Fruit fly (Drosophila melanogaster) whole organism, embryonic: ENCODE results near the gene mthl9.

Source experiments
- Adf1 ChIP-seq: fragments of 200-800 bp; sonication (Bioruptor generic); IDR thresholded peaks from 2 replicates; pipeline ENCODE4 v1.3.6; 2022; ENCODE audit warnings: missing biosample characterization, missing genetic modification characterization
- Antp ChIP-seq: fragments of 200-800 bp; sonication (Bioruptor generic); optimal IDR thresholded peaks from 3 replicates; lab custom pipeline; 2016; ENCODE audit warnings: missing biosample characterization, missing genetic modification characterization
- C15 ChIP-seq: fragments of 200-800 bp; sonication (Bioruptor generic); IDR thresholded peaks from 3 replicates; pipeline ENCODE4 v1.3.6; 2022; ENCODE audit warnings: missing biosample characterization, missing genetic modification characterization
- CG10565 ChIP-seq: fragments of 200-800 bp; sonication (Bioruptor generic); optimal IDR thresholded peaks from 3 replicates; lab custom pipeline; 2016; ENCODE audit warnings: missing biosample characterization, mild to moderate bottlenecking, missing genetic modification characterization
- CG11456 ChIP-seq: fragments of 200-800 bp; sonication (Bioruptor generic); IDR thresholded peaks from 3 replicates; pipeline ENCODE4 v1.3.6; 2022; ENCODE audit warnings: missing biosample characterization, missing genetic modification characterization
- CG11723 ChIP-seq: fragments of 200-800 bp; sonication (Bioruptor generic); optimal IDR thresholded peaks from 2 replicates; lab custom pipeline; 2017; ENCODE audit warnings: missing biosample characterization, mild to moderate bottlenecking, missing genetic modification characterization
- CG12769 ChIP-seq: fragments of 200-800 bp; sonication (Bioruptor generic); optimal IDR thresholded peaks from 2 replicates; lab custom pipeline; 2019; ENCODE audit warnings: missing biosample characterization, mild to moderate bottlenecking, missing genetic modification characterization, moderate library complexity
- CG13123 ChIP-seq: fragments of 200-800 bp; sonication (Bioruptor generic); optimal IDR thresholded peaks from 2 replicates; lab custom pipeline; 2016; ENCODE audit warnings: missing biosample characterization, missing genetic modification characterization
- CG14710 ChIP-seq: fragments of 200-800 bp; sonication (Bioruptor generic); optimal IDR thresholded peaks from 3 replicates; lab custom pipeline; 2019; ENCODE audit warnings: missing biosample characterization, mild to moderate bottlenecking, missing genetic modification characterization, moderate library complexity
- CG1529 ChIP-seq: fragments of 200-800 bp; sonication (Bioruptor generic); optimal IDR thresholded peaks from 3 replicates; lab custom pipeline; 2018; ENCODE audit warnings: missing biosample characterization, missing genetic modification characterization
- CG17328 ChIP-seq: fragments of 200-800 bp; sonication (Bioruptor generic); IDR thresholded peaks from 2 replicates; pipeline ENCODE4 v1.3.6; 2022; ENCODE audit warnings: missing biosample characterization, missing genetic modification characterization
- CG2875 ChIP-seq: fragments of 200-800 bp; sonication (Bioruptor generic); optimal IDR thresholded peaks from 2 replicates; lab custom pipeline; 2017; ENCODE audit warnings: missing biosample characterization, mild to moderate bottlenecking, missing genetic modification characterization, missing genetic modification reagents
- CG30020 ChIP-seq: fragments of 200-800 bp; optimal IDR thresholded peaks from 2 replicates; lab custom pipeline; 2019; ENCODE audit warnings: missing biosample characterization, mild to moderate bottlenecking, missing genetic modification characterization, moderate library complexity
- CG3838 ChIP-seq: fragments of 200-800 bp; sonication (Bioruptor generic); optimal IDR thresholded peaks from 3 replicates; lab custom pipeline; 2016; ENCODE audit warnings: missing biosample characterization, missing genetic modification characterization
- CG4328 ChIP-seq: fragments of 200-800 bp; sonication (Bioruptor generic); optimal IDR thresholded peaks from 3 replicates; lab custom pipeline; 2017; ENCODE audit warnings: missing biosample characterization, missing genetic modification reagents, missing genetic modification characterization
- CG8359 ChIP-seq: fragments of 200-800 bp; sonication (Bioruptor generic); optimal IDR thresholded peaks from 2 replicates; lab custom pipeline; 2017; ENCODE audit warnings: missing biosample characterization, mild to moderate bottlenecking, missing genetic modification characterization, borderline replicate concordance
- CG8388 ChIP-seq: fragments of 200-800 bp; sonication (Bioruptor generic); optimal IDR thresholded peaks from 2 replicates; lab custom pipeline; 2019; ENCODE audit warnings: missing biosample characterization, mild to moderate bottlenecking, missing genetic modification characterization, moderate library complexity
- CG9727 ChIP-seq: fragments of 200-800 bp; sonication (Bioruptor generic); optimal IDR thresholded peaks from 3 replicates; lab custom pipeline; 2017; ENCODE audit warnings: missing biosample characterization, mild to moderate bottlenecking, missing genetic modification characterization
- D19A ChIP-seq: fragments of 200-800 bp; optimal IDR thresholded peaks from 3 replicates; lab custom pipeline; 2019; ENCODE audit warnings: missing biosample characterization, mild to moderate bottlenecking, missing genetic modification characterization, moderate library complexity
- Dbx ChIP-seq: fragments of 200-800 bp; sonication (Bioruptor generic); IDR thresholded peaks from 3 replicates; pipeline ENCODE4 v1.3.6; 2022; ENCODE audit warnings: missing biosample characterization, missing genetic modification characterization
- Dfd ChIP-seq, 2 experiments: fragments of >200 bp; optimal IDR thresholded peaks; 2 replicates each; lab custom pipeline; 2017; ENCODE audit warnings: missing biosample characterization in 2 of 2, missing genetic modification characterization in 2 of 2
- Drgx ChIP-seq: fragments of 200-800 bp; sonication (Bioruptor generic); IDR thresholded peaks from 2 replicates; pipeline ENCODE4 v1.3.6; 2022; ENCODE audit warnings: missing biosample characterization, missing genetic modification characterization
- Ets65A ChIP-seq: fragments of 200-800 bp; sonication (Bioruptor generic); peaks from one replicate; lab custom pipeline; 2016; ENCODE audit warnings: missing biosample characterization, missing genetic modification characterization
- HHEX ChIP-seq: fragments of 200-800 bp; sonication (Bioruptor generic); optimal IDR thresholded peaks from 3 replicates; lab custom pipeline; 2017; ENCODE audit warnings: missing biosample characterization, mild to moderate bottlenecking, missing genetic modification characterization, missing genetic modification reagents
- HLHmδ ChIP-seq: fragments of 200-800 bp; sonication (Bioruptor generic); optimal IDR thresholded peaks from 2 replicates; lab custom pipeline; 2018; ENCODE audit warnings: missing biosample characterization, mild to moderate bottlenecking, missing genetic modification characterization, moderate library complexity
- Myb ChIP-seq: fragments of 200-800 bp; sonication (Bioruptor generic); optimal IDR thresholded peaks from 2 replicates; lab custom pipeline; 2016; ENCODE audit warnings: missing biosample characterization, missing genetic modification characterization
- YL-1 ChIP-seq: fragments of 200-800 bp; sonication (Bioruptor generic); optimal IDR thresholded peaks from 3 replicates; lab custom pipeline; 2017; ENCODE audit warnings: missing biosample characterization, mild to moderate bottlenecking, missing genetic modification characterization
- cad ChIP-seq: fragments of >200 bp; optimal IDR thresholded peaks from 2 replicates; lab custom pipeline; 2017; ENCODE audit warnings: missing biosample characterization, missing genetic modification characterization
- chif ChIP-seq, 2 experiments: fragments of 200-800 bp; sonication (Bioruptor generic); optimal IDR thresholded peaks; 3 replicates each; lab custom pipeline; 2016; ENCODE audit warnings: missing biosample characterization in 2 of 2, missing genetic modification characterization in 2 of 2
- fru ChIP-seq: fragments of >200 bp; optimal IDR thresholded peaks from 2 replicates; lab custom pipeline; 2017
- gem ChIP-seq: fragments of 200-800 bp; sonication (Bioruptor generic); optimal IDR thresholded peaks from 2 replicates; lab custom pipeline; 2019; ENCODE audit warnings: missing biosample characterization, mild to moderate bottlenecking, missing genetic modification characterization, moderate library complexity
- hbn ChIP-seq: fragments of 200-800 bp; sonication (Bioruptor generic); IDR thresholded peaks from 2 replicates; pipeline ENCODE4 v1.3.6; 2022; ENCODE audit warnings: missing biosample characterization, missing genetic modification characterization; ENCODE audit not compliant: partially characterized antibody
- hth ChIP-seq: fragments of >200 bp; optimal IDR thresholded peaks from 2 replicates; lab custom pipeline; 2017; ENCODE audit warnings: inconsistent platforms
- jigr1 ChIP-seq: fragments of 200-800 bp; sonication (Bioruptor generic); IDR thresholded peaks from 3 replicates; pipeline ENCODE4 v1.3.6; 2022; ENCODE audit warnings: missing biosample characterization, missing genetic modification characterization
- jing ChIP-seq: fragments of 200-800 bp; sonication (Bioruptor generic); optimal IDR thresholded peaks from 2 replicates; lab custom pipeline; 2018; ENCODE audit warnings: missing biosample characterization, mild to moderate bottlenecking, missing genetic modification characterization
- knrl ChIP-seq: fragments of 200-800 bp; sonication (Bioruptor generic); IDR thresholded peaks from 3 replicates; pipeline ENCODE4 v1.3.6; 2022; ENCODE audit warnings: missing biosample characterization, missing genetic modification characterization; ENCODE audit not compliant: partially characterized antibody
- lov ChIP-seq, 2 experiments: fragments of 200-800 bp in 1 of 2; fragments of >200 bp in 1 of 2; sonication (Bioruptor generic) in 1 of 2; IDR thresholded peaks in 1 of 2; optimal IDR thresholded peaks in 1 of 2; 2 replicates in 1 of 2; 3 replicates in 1 of 2; pipeline versions ENCODE4 v1.3.6 to Lab custom; 2017 to 2022; ENCODE audit warnings: missing biosample characterization in 1 of 2, missing genetic modification characterization in 1 of 2
- nau ChIP-seq: fragments of 200-800 bp; sonication (Bioruptor generic); optimal IDR thresholded peaks from 3 replicates; lab custom pipeline; 2017; ENCODE audit warnings: missing biosample characterization, mild to moderate bottlenecking, missing genetic modification characterization, missing genetic modification reagents
- repo ChIP-seq: fragments of 200-800 bp; sonication (Bioruptor generic); optimal IDR thresholded peaks from 2 replicates; lab custom pipeline; 2016; ENCODE audit warnings: missing biosample characterization, missing genetic modification characterization
- sim ChIP-seq: fragments of 200-800 bp; sonication (Bioruptor generic); IDR thresholded peaks from 2 replicates; pipeline ENCODE4 v1.3.6; 2022; ENCODE audit warnings: missing biosample characterization, missing genetic modification characterization
- slou ChIP-seq: fragments of 200-800 bp; sonication (Bioruptor generic); optimal IDR thresholded peaks from 3 replicates; lab custom pipeline; 2016; ENCODE audit warnings: missing biosample characterization, missing genetic modification characterization
- sna ChIP-seq: fragments of 200-800 bp; sonication (Bioruptor generic); IDR thresholded peaks from 2 replicates; pipeline ENCODE4 v1.3.6; 2022; ENCODE audit warnings: missing biosample characterization, missing genetic modification characterization; ENCODE audit not compliant: partially characterized antibody
- sug ChIP-seq: fragments of 200-800 bp; optimal IDR thresholded peaks from 2 replicates; lab custom pipeline; 2019; ENCODE audit warnings: missing biosample characterization, mild to moderate bottlenecking, missing genetic modification characterization, moderate library complexity
- trem ChIP-seq: fragments of 200-800 bp; optimal IDR thresholded peaks from 3 replicates; lab custom pipeline; 2019; ENCODE audit warnings: missing biosample characterization, mild to moderate bottlenecking, missing genetic modification characterization, moderate library complexity
- ttk ChIP-seq: fragments of 200-800 bp; sonication (Bioruptor generic); IDR thresholded peaks from 2 replicates; pipeline ENCODE4 v2.1.2; 2022; ENCODE audit warnings: missing biosample characterization, missing genetic modification characterization
- tx ChIP-seq: fragments of 200-800 bp; sonication (Bioruptor generic); optimal IDR thresholded peaks from 2 replicates; lab custom pipeline; 2016; ENCODE audit warnings: missing biosample characterization, missing genetic modification characterization
- vnd ChIP-seq: fragments of 200-800 bp; sonication (Bioruptor generic); IDR thresholded peaks from 3 replicates; pipeline ENCODE4 v1.3.6; 2022; ENCODE audit warnings: missing biosample characterization, missing genetic modification characterization; ENCODE audit not compliant: partially characterized antibody
- wdn ChIP-seq: fragments of 200-800 bp; sonication (Bioruptor generic); IDR thresholded peaks from 2 replicates; pipeline ENCODE4 v1.3.6; 2022; ENCODE audit warnings: missing biosample characterization, missing genetic modification characterization
- wor ChIP-seq: fragments of 200-800 bp; sonication (Bioruptor generic); IDR thresholded peaks from 2 replicates; pipeline ENCODE4 v1.3.6; 2022; ENCODE audit warnings: missing biosample characterization, missing genetic modification characterization

Gene mthl9

DNA sequence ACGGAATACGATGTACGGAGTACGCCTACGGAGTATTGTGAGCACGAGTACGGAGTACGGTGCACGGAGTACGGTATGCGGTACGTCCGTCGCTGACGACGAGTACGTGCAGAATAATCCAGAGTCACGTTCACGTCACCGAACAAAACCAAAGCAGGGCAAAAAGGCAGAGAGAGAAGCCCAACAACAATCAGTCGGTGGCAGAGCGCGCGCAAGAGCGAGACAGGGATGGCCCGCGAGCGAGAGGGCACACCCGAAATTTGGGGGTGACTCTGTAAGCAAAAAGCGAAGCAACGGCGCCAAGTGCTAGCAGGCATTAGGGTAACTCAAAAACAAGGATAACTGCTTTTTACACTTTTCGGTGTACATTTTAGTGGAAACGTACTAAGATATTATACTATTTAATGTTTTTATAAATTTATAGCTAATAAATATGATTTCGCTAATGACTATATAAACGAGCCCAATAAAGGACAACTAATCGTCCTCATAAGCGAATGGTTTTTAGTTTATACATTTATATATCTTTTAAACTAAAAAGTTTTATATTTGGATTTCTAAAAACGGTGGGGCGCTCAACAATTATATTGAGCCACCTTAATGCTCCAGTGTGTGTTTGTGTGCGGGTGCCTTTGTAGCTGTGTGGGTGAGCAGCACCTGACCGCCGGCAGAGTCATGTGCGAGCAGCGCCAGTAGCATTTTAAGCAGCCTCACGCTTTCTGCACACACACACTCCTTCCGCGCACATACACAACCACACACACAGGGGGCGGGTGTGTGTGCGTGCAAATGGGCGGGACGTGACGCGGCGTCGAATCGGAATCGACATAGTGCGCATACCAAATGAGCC is 45.3 kb upstream of the mthl9 start (continued):
- TF ChIP-seq vnd (GFP tag; lab: Robert Waterston, UW) (no peak), sug (tag; lab: Kevin White, UChicago) (peak; percentile 89), CG11456 (GFP tag; lab: Robert Waterston, UW) (0 out of 3 replicates have a peak, but pooled peaks have one; percentile 51), CG30020 (tag; lab: Kevin White, UChicago) (peak; percentile 71), CG3838 (GFP tag; lab: Kevin White, UChicago) (peak; percentile 18), fru (lab: Kevin White, UChicago) (no peak), YL-1 (peak; percentile 84), Dfd (GFP tag; optimal IDR thresholded peaks at IDR 0.05; lab: Kevin White, UChicago) (no peak), ttk (peak; percentile 60), CG11723 (peak; percentile 87), nau (GFP tag; lab: Kevin White, UChicago) (peak; percentile 85), chif (GFP tag; optimal IDR thresholded peaks at IDR 0.05; lab: Kevin White, UChicago) (no peak), wor (GFP tag; lab: Robert Waterston, UW) (peak; percentile 63; the same call in 1 of the 2 replicates), HLHmδ (GFP tag; lab: Kevin White, UChicago) (peak; percentile 41), CG8359 (GFP tag; lab: Kevin White, UChicago) (peak; percentile 88), sna (GFP tag; lab: Robert Waterston, UW) (no peak), knrl (GFP tag; lab: Robert Waterston, UW) (no peak), D19A (peak; percentile 89), slou (GFP tag; lab: Kevin White, UChicago) (peak; percentile 44), CG17328 (peak; percentile 73), C15 (GFP tag; lab: Robert Waterston, UW) (0 out of 3 replicates have a peak, but pooled peaks have one; percentile 53), CG9727 (GFP tag; lab: Kevin White, UChicago) (peak; percentile 95), jigr1 (no peak), repo (GFP tag; lab: Kevin White, UChicago) (no peak), tx (GFP tag; lab: Kevin White, UChicago) (no peak), CG1529 (GFP tag; lab: Kevin White, UChicago) (peak; percentile 89), Drgx (GFP tag; lab: Robert Waterston, UW) (peak; percentile 36; the same call in 1 of the 2 replicates), CG8388 (GFP tag; lab: Kevin White, UChicago) (peak; percentile 92), sim (GFP tag; lab: Robert Waterston, UW) (peak; percentile 64; the same call in 1 of the 2 replicates), CG12769 (tag; lab: Kevin White, UChicago) (no peak), trem (tag; lab: Kevin White, UChicago) (peak; percentile 86), Myb (GFP tag; lab: Kevin White, UChicago) (no peak), cad (no peak), hbn (no peak), CG13123 (GFP tag; lab: Kevin White, UChicago) (peak; percentile 66), CG14710 (tag; lab: Kevin White, UChicago) (peak; percentile 94), CG4328 (GFP tag; lab: Kevin White, UChicago) (peak; percentile 91), CG2875 (GFP tag; lab: Kevin White, UChicago) (peak; percentile 85), Dbx (GFP tag; lab: Robert Waterston, UW) (peak; percentile 71; the same call in 2 of the 3 replicates), Antp (no peak), HHEX (GFP tag; lab: Kevin White, UChicago) (peak; percentile 93), Adf1 (GFP tag; lab: Robert Waterston, UW) (peak; percentile 6; the same call in 1 of the 2 replicates), hth (lab: Kevin White, UChicago) (no peak), jing (GFP tag; lab: Kevin White, UChicago) (no peak), gem (tag; lab: Kevin White, UChicago) (peak; percentile 97), CG10565 (peak; percentile 54), wdn (peak; percentile 60), Ets65A (GFP tag; lab: Kevin White, UChicago) (no peak), lov (optimal IDR thresholded peaks at IDR 0.05; lab: Kevin White, UChicago) (no peak), lov (GFP tag; IDR thresholded peaks at IDR 0.05; lab: Robert Waterston, UW) (no peak)
